Fruit fly (Drosophila melanogaster) whole organism, embryonic: ENCODE measurements around the gene Tnpo.

Experiments
- Antp ChIP-seq: fragments of 200-800 bp; sonication (Bioruptor generic); optimal IDR thresholded peaks from 3 replicates; lab custom pipeline; 2016; ENCODE audit warnings: missing biosample characterization, missing genetic modification characterization
- Bgb ChIP-seq: fragments of 200-800 bp; sonication (Bioruptor generic); IDR thresholded peaks from 2 replicates; pipeline ENCODE4 v1.3.6; 2022; ENCODE audit warnings: missing biosample characterization, missing genetic modification characterization; ENCODE audit not compliant: partially characterized antibody
- Bteb2 ChIP-seq: fragments of 200-800 bp; sonication (Bioruptor generic); optimal IDR thresholded peaks from 2 replicates; lab custom pipeline; 2016; ENCODE audit warnings: missing biosample characterization, missing genetic modification characterization
- CG10321 ChIP-seq: fragments of 200-800 bp; sonication (Bioruptor generic); IDR thresholded peaks from 2 replicates; pipeline ENCODE4 v1.3.6; 2022; ENCODE audit warnings: missing biosample characterization, missing genetic modification characterization
- CG10654 ChIP-seq: fragments of 200-800 bp; sonication (Bioruptor generic); optimal IDR thresholded peaks from 2 replicates; lab custom pipeline; 2016; ENCODE audit warnings: missing biosample characterization, missing genetic modification characterization
- CG10959 ChIP-seq: fragments of 200-800 bp; sonication (Bioruptor generic); IDR thresholded peaks from 2 replicates; pipeline ENCODE4 v1.3.6; 2022; ENCODE audit warnings: missing biosample characterization, missing genetic modification characterization
- CG11085 ChIP-seq: fragments of 200-800 bp; sonication (Bioruptor generic); IDR thresholded peaks from 2 replicates; pipeline ENCODE4 v1.3.6; 2022; ENCODE audit warnings: missing biosample characterization, missing genetic modification characterization
- CG11093 ChIP-seq: fragments of 200-800 bp; sonication (Bioruptor generic); IDR thresholded peaks from 3 replicates; pipeline ENCODE4 v1.3.6; 2022; ENCODE audit warnings: missing biosample characterization, missing genetic modification characterization
- CG12155 ChIP-seq: fragments of 200-800 bp; sonication (Bioruptor generic); optimal IDR thresholded peaks from 3 replicates; lab custom pipeline; 2016; ENCODE audit warnings: missing biosample characterization, missing genetic modification characterization
- CG13894 ChIP-seq: fragments of 200-800 bp; sonication (Bioruptor generic); optimal IDR thresholded peaks from 3 replicates; lab custom pipeline; 2018; ENCODE audit warnings: missing biosample characterization, mild to moderate bottlenecking, missing genetic modification characterization, moderate library complexity
- CG15696 ChIP-seq: fragments of 200-800 bp; sonication (Bioruptor generic); optimal IDR thresholded peaks from 2 replicates; lab custom pipeline; 2019; ENCODE audit warnings: missing biosample characterization, mild to moderate bottlenecking, missing genetic modification characterization, moderate library complexity
- CG1603 ChIP-seq: fragments of 200-800 bp; sonication (Bioruptor generic); optimal IDR thresholded peaks from 2 replicates; lab custom pipeline; 2019; ENCODE audit warnings: missing biosample characterization, mild to moderate bottlenecking, missing genetic modification characterization, moderate library complexity
- CG18599 ChIP-seq: fragments of 200-800 bp; sonication (Bioruptor generic); optimal IDR thresholded peaks from 3 replicates; lab custom pipeline; 2017; ENCODE audit warnings: missing biosample characterization, missing genetic modification characterization, mild to moderate bottlenecking, moderate library complexity, missing genetic modification reagents
- CG34422 ChIP-seq: fragments of 200-800 bp; sonication (Bioruptor generic); IDR thresholded peaks from 3 replicates; pipeline ENCODE4 v1.3.6; 2022; ENCODE audit warnings: missing biosample characterization, missing genetic modification characterization
- CG3838 ChIP-seq: fragments of 200-800 bp; sonication (Bioruptor generic); optimal IDR thresholded peaks from 3 replicates; lab custom pipeline; 2016; ENCODE audit warnings: missing biosample characterization, missing genetic modification characterization
- CG3995 ChIP-seq: fragments of 200-800 bp; sonication (Bioruptor generic); optimal IDR thresholded peaks from 3 replicates; lab custom pipeline; 2016; ENCODE audit warnings: missing biosample characterization, missing genetic modification characterization
- CG43689 ChIP-seq: fragments of 200-800 bp; sonication (Bioruptor generic); IDR thresholded peaks from 2 replicates; pipeline ENCODE4 v1.3.6; 2022; ENCODE audit warnings: missing biosample characterization, missing genetic modification characterization
- CG4854 ChIP-seq: fragments of 200-800 bp; sonication (Bioruptor generic); optimal IDR thresholded peaks from 2 replicates; lab custom pipeline; 2016; ENCODE audit warnings: missing biosample characterization, missing genetic modification characterization, inconsistent platforms
- CG7271 ChIP-seq: fragments of 200-800 bp; sonication (Bioruptor generic); optimal IDR thresholded peaks from 2 replicates; lab custom pipeline; 2018; ENCODE audit warnings: missing biosample characterization, mild to moderate bottlenecking, missing genetic modification characterization, moderate library complexity
- CG7839 ChIP-seq: fragments of 200-800 bp; sonication (Bioruptor generic); optimal IDR thresholded peaks from 3 replicates; lab custom pipeline; 2018; ENCODE audit warnings: missing biosample characterization, mild to moderate bottlenecking, missing genetic modification characterization, moderate library complexity
- Camta ChIP-seq: fragments of 200-800 bp; sonication (Bioruptor generic); optimal IDR thresholded peaks from 2 replicates; lab custom pipeline; 2016; ENCODE audit warnings: missing biosample characterization, missing genetic modification characterization
- Dek ChIP-seq: fragments of 200-800 bp; sonication (Bioruptor generic); optimal IDR thresholded peaks from 3 replicates; lab custom pipeline; 2019; ENCODE audit warnings: missing biosample characterization, mild to moderate bottlenecking, missing genetic modification characterization, moderate library complexity
- Doc3 ChIP-seq: fragments of 200-800 bp; sonication (Bioruptor generic); IDR thresholded peaks from 3 replicates; pipeline ENCODE4 v1.3.6; 2022; ENCODE audit warnings: missing biosample characterization, missing genetic modification characterization; ENCODE audit not compliant: partially characterized antibody
- Hr3 ChIP-seq: fragments of 200-800 bp; sonication (Bioruptor generic); optimal IDR thresholded peaks from 3 replicates; lab custom pipeline; 2016; ENCODE audit warnings: missing biosample characterization, missing genetic modification characterization
- Trl ChIP-seq, 3 experiments: fragments of >200 bp in 2 of 3; fragments of 200-800 bp in 1 of 3; sonication (Bioruptor generic) in 1 of 3; optimal IDR thresholded peaks; 2 replicates in 1 of 3; 3 replicates in 2 of 3; lab custom pipeline; 2016 to 2017; ENCODE audit warnings: missing biosample characterization in 1 of 3, missing genetic modification characterization in 1 of 3
- crc ChIP-seq: fragments of 200-800 bp; sonication (Bioruptor generic); optimal IDR thresholded peaks from 2 replicates; lab custom pipeline; 2016; ENCODE audit warnings: missing biosample characterization, missing genetic modification characterization
- danr ChIP-seq: fragments of 200-800 bp; sonication (Bioruptor generic); IDR thresholded peaks from 2 replicates; pipeline ENCODE4 v1.3.6; 2022; ENCODE audit warnings: missing biosample characterization, missing genetic modification characterization
- exex ChIP-seq: fragments of 200-800 bp; sonication (Bioruptor generic); optimal IDR thresholded peaks from 4 replicates; lab custom pipeline; 2018; ENCODE audit warnings: missing biosample characterization, mild to moderate bottlenecking, missing genetic modification characterization, moderate library complexity
- fd96Cb ChIP-seq: fragments of 200-800 bp; sonication (Bioruptor generic); optimal IDR thresholded peaks from 2 replicates; lab custom pipeline; 2018; ENCODE audit warnings: missing biosample characterization, mild to moderate bottlenecking, missing genetic modification characterization, moderate library complexity
- grn ChIP-seq: fragments of 200-800 bp; sonication (Bioruptor generic); optimal IDR thresholded peaks from 3 replicates; lab custom pipeline; 2017; ENCODE audit warnings: missing biosample characterization, missing genetic modification characterization
- hth ChIP-seq: fragments of >200 bp; optimal IDR thresholded peaks from 2 replicates; lab custom pipeline; 2017; ENCODE audit warnings: inconsistent platforms
- kah ChIP-seq: fragments of 200-800 bp; sonication (Bioruptor generic); optimal IDR thresholded peaks from 2 replicates; lab custom pipeline; 2018; ENCODE audit warnings: missing biosample characterization, mild to moderate bottlenecking, missing genetic modification characterization
- klu ChIP-seq: fragments of 200-800 bp; sonication (Bioruptor generic); IDR thresholded peaks from 2 replicates; pipeline ENCODE4 v1.3.6; 2022; ENCODE audit warnings: missing biosample characterization, missing genetic modification characterization
- knrl ChIP-seq: fragments of 200-800 bp; sonication (Bioruptor generic); IDR thresholded peaks from 3 replicates; pipeline ENCODE4 v1.3.6; 2022; ENCODE audit warnings: missing biosample characterization, missing genetic modification characterization; ENCODE audit not compliant: partially characterized antibody
- mirr ChIP-seq: fragments of 200-800 bp; sonication (Bioruptor generic); optimal IDR thresholded peaks from 3 replicates; lab custom pipeline; 2018; ENCODE audit warnings: missing biosample characterization, mild to moderate bottlenecking, missing genetic modification characterization
- odd ChIP-seq: fragments of 200-800 bp; sonication (Bioruptor generic); optimal IDR thresholded peaks from 2 replicates; lab custom pipeline; 2017; ENCODE audit warnings: missing biosample characterization, mild to moderate bottlenecking, missing genetic modification characterization
- org-1 ChIP-seq: fragments of 200-800 bp; sonication (Bioruptor generic); optimal IDR thresholded peaks from 2 replicates; lab custom pipeline; 2017; ENCODE audit warnings: missing biosample characterization, missing genetic modification characterization
- pita ChIP-seq: fragments of 200-800 bp; sonication (Bioruptor generic); optimal IDR thresholded peaks from 2 replicates; lab custom pipeline; 2017; ENCODE audit warnings: missing biosample characterization, mild to moderate bottlenecking, missing genetic modification characterization
- ro ChIP-seq: fragments of 200-800 bp; sonication (Bioruptor generic); IDR thresholded peaks from 2 replicates; pipeline ENCODE4 v1.3.6; 2022; ENCODE audit warnings: missing biosample characterization, missing genetic modification characterization
- sisA ChIP-seq: fragments of 200-800 bp; sonication (Bioruptor generic); IDR thresholded peaks from 2 replicates; pipeline ENCODE4 v1.3.6; 2022; ENCODE audit warnings: missing biosample characterization, missing genetic modification characterization
- stwl ChIP-seq: fragments of 200-800 bp; sonication (Bioruptor generic); optimal IDR thresholded peaks from 3 replicates; lab custom pipeline; 2018; ENCODE audit warnings: missing biosample characterization, mild to moderate bottlenecking, missing genetic modification characterization, moderate library complexity
- tin ChIP-seq: fragments of 200-800 bp; sonication (Bioruptor generic); optimal IDR thresholded peaks from 3 replicates; lab custom pipeline; 2016; ENCODE audit warnings: missing biosample characterization, missing genetic modification characterization
- tx ChIP-seq: fragments of 200-800 bp; sonication (Bioruptor generic); optimal IDR thresholded peaks from 2 replicates; lab custom pipeline; 2016; ENCODE audit warnings: missing biosample characterization, missing genetic modification characterization
- usp ChIP-seq: fragments of >200 bp; optimal IDR thresholded peaks from 2 replicates; lab custom pipeline; 2017; ENCODE audit warnings: missing biosample characterization, missing genetic modification characterization
- z ChIP-seq: fragments of 200-800 bp; sonication (Bioruptor generic); IDR thresholded peaks from 3 replicates; pipeline ENCODE4 v1.3.6; 2022; ENCODE audit warnings: missing biosample characterization, missing genetic modification characterization

The Tnpo gene

dm6 chr3L:6232261-6232660 lies 39.0 kb downstream of the Tnpo start, which contains the start of gene CG13299:
Gene CG13299, minus strand, starts transcription at chr3L:6232361.
- no peak for TF ChIP-seq CG43689
- no peak for TF ChIP-seq fd96Cb (tag; lab: Kevin White, UChicago)
- TF ChIP-seq sisA (GFP tag; lab: Robert Waterston, UW): no peak
- TF ChIP-seq usp (GFP tag; lab: Kevin White, UChicago): no peak
- TF ChIP-seq danr (GFP tag; lab: Robert Waterston, UW): no peak
- no peak for TF ChIP-seq Doc3
- no peak for TF ChIP-seq CG3838 (GFP tag; lab: Kevin White, UChicago)
- no peak for TF ChIP-seq CG11085
- TF ChIP-seq CG10959 (GFP tag; lab: Robert Waterston, UW): no peak
- TF ChIP-seq CG15696 (tag; lab: Kevin White, UChicago): no peak
- no peak for TF ChIP-seq hth (lab: Kevin White, UChicago)
- TF ChIP-seq CG18599 (GFP tag; lab: Kevin White, UChicago): no peak
- no peak for TF ChIP-seq CG10654 (GFP tag; lab: Kevin White, UChicago)
- TF ChIP-seq Antp: no peak
- no peak for TF ChIP-seq CG7839 (tag; lab: Kevin White, UChicago)
- no peak for TF ChIP-seq klu (GFP tag; lab: Robert Waterston, UW)
- no peak for TF ChIP-seq CG7271 (tag; lab: Kevin White, UChicago)
- no peak for TF ChIP-seq tx
- no peak for TF ChIP-seq org-1 (GFP tag; lab: Kevin White, UChicago)

- no peak for TF ChIP-seq Hr3
- TF ChIP-seq Bgb (GFP tag; lab: Robert Waterston, UW): no peak
- no peak for TF ChIP-seq CG10321 (GFP tag; lab: Robert Waterston, UW)
- TF ChIP-seq CG13894 (tag; lab: Kevin White, UChicago): no peak
- TF ChIP-seq CG4854 (GFP tag; lab: Kevin White, UChicago): no peak
- no peak for TF ChIP-seq Bteb2 (GFP tag; lab: Kevin White, UChicago)
- TF ChIP-seq CG11093 (GFP tag; lab: Robert Waterston, UW): no peak
- TF ChIP-seq Camta: no peak
- TF ChIP-seq CG10959 (GFP tag; lab: Robert Waterston, UW): no peak
- TF ChIP-seq Dek: no peak
- no peak for TF ChIP-seq CG1603 (tag; lab: Kevin White, UChicago)
- no peak for TF ChIP-seq CG12155
- no peak for TF ChIP-seq Trl (optimal IDR thresholded peaks at IDR 0.05; lab: Kevin White, UChicago)
- no peak for TF ChIP-seq Trl (GFP tag; optimal IDR thresholded peaks at IDR 0.05; lab: Kevin White, UChicago)
- TF ChIP-seq CG18599 (GFP tag; lab: Kevin White, UChicago): no peak
- TF ChIP-seq exex (tag; lab: Kevin White, UChicago): no peak
- no peak for TF ChIP-seq tin (GFP tag; lab: Kevin White, UChicago)
- TF ChIP-seq CG34422 (GFP tag; lab: Robert Waterston, UW): no peak
- TF ChIP-seq z (GFP tag; lab: Robert Waterston, UW): no peak
- TF ChIP-seq ro (GFP tag; lab: Robert Waterston, UW): no peak
- TF ChIP-seq CG3995 (GFP tag; lab: Kevin White, UChicago): no peak
These were observed 40.0 kb downstream of the Tnpo start, which contains the start of gene BG642312 for dm6 chr3L:6233281-6233680. Gene BG642312, minus strand, starts transcription at chr3L:6233381.

DNA sequence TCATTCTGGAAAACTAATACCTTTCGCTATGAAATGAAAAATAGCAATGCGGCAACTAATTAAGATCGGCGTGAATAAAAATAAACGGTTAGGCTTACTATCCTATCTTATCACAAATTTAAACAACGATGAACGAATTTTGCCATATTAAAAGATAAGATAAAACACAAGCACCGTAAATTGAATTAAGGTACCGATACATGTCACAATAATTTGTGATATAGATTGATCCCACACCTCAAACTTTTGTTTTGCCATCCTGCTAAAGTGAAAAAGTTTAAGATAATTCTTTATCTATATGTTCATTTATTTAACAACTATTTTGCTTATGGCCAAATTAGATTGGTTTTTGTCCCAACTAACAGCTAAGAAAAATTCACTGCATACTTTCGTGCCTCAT lies 40.8 kb downstream of the Tnpo start, which contains the start of gene CG42714:
TSS of gene CG42714 (minus strand) at position 22 of the 400 bp plus-strand sequence.
- TF ChIP-seq mirr (GFP tag; lab: Kevin White, UChicago) (peak; percentile 95), kah (GFP tag; lab: Kevin White, UChicago) (no peak), pita (GFP tag; lab: Kevin White, UChicago) (peak; percentile 3), stwl (tag; lab: Kevin White, UChicago) (peak; percentile 27), grn (peak; percentile 44), knrl (GFP tag; lab: Robert Waterston, UW) (no peak), crc (GFP tag; lab: Kevin White, UChicago) (no peak), odd (GFP tag; lab: Kevin White, UChicago) (no peak), exex (tag; lab: Kevin White, UChicago) (peak; percentile 84)
- TF ChIP-seq, all 482 proteins: peak for 5
